Fruit fly (Drosophila melanogaster) whole organism, embryonic: Measurements from ENCODE around the gene CG31344.
A peak's percentile ranks its signal among the peaks of the same experiment; 100 is the strongest.

Experiments
- Atf6 ChIP-seq: fragments of 200-800 bp; sonication (Bioruptor generic); IDR thresholded peaks from 2 replicates; pipeline ENCODE4 v1.3.6; 2022; ENCODE audit warnings: missing biosample characterization, missing genetic modification characterization
- Awh ChIP-seq: fragments of 200-800 bp; sonication (Bioruptor generic); IDR thresholded peaks from 2 replicates; pipeline ENCODE4, ENCODE4 v1.3.6; 2022; ENCODE audit warnings: missing biosample characterization, missing genetic modification characterization
- CG10543 ChIP-seq: fragments of 200-800 bp; sonication (Bioruptor generic); optimal IDR thresholded peaks from 3 replicates; lab custom pipeline; 2017; ENCODE audit warnings: missing biosample characterization, mild to moderate bottlenecking, missing genetic modification characterization, moderate library complexity
- CG11695 ChIP-seq: fragments of 200-800 bp; sonication (Bioruptor generic); IDR thresholded peaks from 3 replicates; pipeline ENCODE4 v1.3.6; 2022; ENCODE audit warnings: missing biosample characterization, missing genetic modification characterization
- CG12219 ChIP-seq: fragments of 200-800 bp; sonication (Bioruptor generic); optimal IDR thresholded peaks from 3 replicates; lab custom pipeline; 2018; ENCODE audit warnings: missing biosample characterization, mild to moderate bottlenecking, missing genetic modification characterization
- CG12236 ChIP-seq: fragments of 200-800 bp; sonication (Bioruptor generic); optimal IDR thresholded peaks from 2 replicates; lab custom pipeline; 2016; ENCODE audit warnings: missing biosample characterization, missing genetic modification characterization
- CG13296 ChIP-seq: fragments of 200-800 bp; sonication (Bioruptor generic); optimal IDR thresholded peaks from 3 replicates; lab custom pipeline; 2018; ENCODE audit warnings: missing biosample characterization, mild to moderate bottlenecking, missing genetic modification characterization
- CG13894 ChIP-seq: fragments of 200-800 bp; sonication (Bioruptor generic); optimal IDR thresholded peaks from 3 replicates; lab custom pipeline; 2018; ENCODE audit warnings: missing biosample characterization, mild to moderate bottlenecking, missing genetic modification characterization, moderate library complexity
- CG18476 ChIP-seq: fragments of 200-800 bp; sonication (Bioruptor generic); optimal IDR thresholded peaks from 2 replicates; lab custom pipeline; 2016; ENCODE audit warnings: missing biosample characterization, mild to moderate bottlenecking, missing genetic modification characterization
- CG18599 ChIP-seq: fragments of 200-800 bp; sonication (Bioruptor generic); optimal IDR thresholded peaks from 3 replicates; lab custom pipeline; 2017; ENCODE audit warnings: missing biosample characterization, missing genetic modification characterization, mild to moderate bottlenecking, moderate library complexity, missing genetic modification reagents
- CG2199 ChIP-seq: fragments of 200-800 bp; sonication (Bioruptor generic); IDR thresholded peaks from 3 replicates; pipeline ENCODE4 v1.3.6; 2022; ENCODE audit warnings: missing biosample characterization, missing genetic modification characterization
- CG2678 ChIP-seq: fragments of 200-800 bp; sonication (Bioruptor generic); optimal IDR thresholded peaks from 3 replicates; lab custom pipeline; 2019; ENCODE audit warnings: missing biosample characterization, mild to moderate bottlenecking, missing genetic modification characterization, moderate library complexity
- CG3065 ChIP-seq: fragments of 200-800 bp; sonication (Bioruptor generic); optimal IDR thresholded peaks from 2 replicates; lab custom pipeline; 2016; ENCODE audit warnings: missing biosample characterization, missing genetic modification characterization
- CG3163 ChIP-seq: fragments of 200-800 bp; sonication (Bioruptor generic); optimal IDR thresholded peaks from 3 replicates; lab custom pipeline; 2016; ENCODE audit warnings: missing biosample characterization, missing genetic modification characterization
- CG4730 ChIP-seq: fragments of 200-800 bp; sonication (Bioruptor generic); IDR thresholded peaks from 2 replicates; pipeline ENCODE4 v1.3.6; 2022; ENCODE audit warnings: missing biosample characterization, missing genetic modification characterization
- CG6765 ChIP-seq: fragments of 200-800 bp; sonication (Bioruptor generic); optimal IDR thresholded peaks from 3 replicates; lab custom pipeline; 2017; ENCODE audit warnings: missing biosample characterization, mild to moderate bottlenecking, missing genetic modification characterization
- CG7987 ChIP-seq: fragments of 200-800 bp; sonication (Bioruptor generic); optimal IDR thresholded peaks from 2 replicates; lab custom pipeline; 2018; ENCODE audit warnings: missing biosample characterization, mild to moderate bottlenecking, missing genetic modification characterization, moderate library complexity
- CTCF ChIP-seq: fragments of 200-800 bp; sonication (Bioruptor generic); optimal IDR thresholded peaks from 2 replicates; lab custom pipeline; 2017; ENCODE audit warnings: missing biosample characterization, mild to moderate bottlenecking, missing genetic modification characterization, moderate library complexity
- Chrac-16 ChIP-seq: fragments of 200-800 bp; sonication (Bioruptor generic); optimal IDR thresholded peaks from 3 replicates; lab custom pipeline; 2016; ENCODE audit warnings: missing biosample characterization, missing genetic modification characterization
- Dbx ChIP-seq: fragments of 200-800 bp; sonication (Bioruptor generic); IDR thresholded peaks from 3 replicates; pipeline ENCODE4 v1.3.6; 2022; ENCODE audit warnings: missing biosample characterization, missing genetic modification characterization
- E2f1 ChIP-seq: fragments of 200-800 bp; sonication (Bioruptor generic); IDR thresholded peaks from 2 replicates; pipeline ENCODE4 v1.3.6; 2022; ENCODE audit warnings: missing biosample characterization, missing genetic modification characterization
- Fer1 ChIP-seq: fragments of 200-800 bp; sonication (Bioruptor generic); optimal IDR thresholded peaks from 2 replicates; lab custom pipeline; 2017; ENCODE audit warnings: missing biosample characterization, mild to moderate bottlenecking, missing genetic modification characterization
- HHEX ChIP-seq: fragments of 200-800 bp; sonication (Bioruptor generic); optimal IDR thresholded peaks from 3 replicates; lab custom pipeline; 2017; ENCODE audit warnings: missing biosample characterization, mild to moderate bottlenecking, missing genetic modification characterization, missing genetic modification reagents
- Med ChIP-seq: fragments of 200-800 bp; sonication (Bioruptor generic); peaks from one replicate; lab custom pipeline; 2016; ENCODE audit warnings: missing biosample characterization, missing genetic modification characterization, mild to moderate bottlenecking, inconsistent platforms, moderate library complexity
- PHDP ChIP-seq: fragments of 200-800 bp; sonication (Bioruptor generic); optimal IDR thresholded peaks from 3 replicates; lab custom pipeline; 2018; ENCODE audit warnings: missing biosample characterization, mild to moderate bottlenecking, missing genetic modification characterization, moderate library complexity
- Pdp1 ChIP-seq, 2 experiments: fragments of 200-800 bp; sonication (Bioruptor generic); optimal IDR thresholded peaks; 3 replicates each; lab custom pipeline; 2016; ENCODE audit warnings: missing biosample characterization in 2 of 2, missing genetic modification characterization in 2 of 2, mild to moderate bottlenecking in 1 of 2, moderate library complexity in 1 of 2
- Rx ChIP-seq: fragments of 200-800 bp; sonication (Bioruptor generic); IDR thresholded peaks from 2 replicates; pipeline ENCODE4 v1.3.6; 2022; ENCODE audit warnings: missing biosample characterization, missing genetic modification characterization
- Sry-δ ChIP-seq: fragments of 200-800 bp; sonication (Bioruptor generic); optimal IDR thresholded peaks from 2 replicates; lab custom pipeline; 2016; ENCODE audit warnings: missing biosample characterization, missing genetic modification characterization
- Trl ChIP-seq, 3 experiments: fragments of >200 bp in 2 of 3; fragments of 200-800 bp in 1 of 3; sonication (Bioruptor generic) in 1 of 3; optimal IDR thresholded peaks; 2 replicates in 1 of 3; 3 replicates in 2 of 3; lab custom pipeline; 2016 to 2017; ENCODE audit warnings: missing biosample characterization in 1 of 3, missing genetic modification characterization in 1 of 3
- ash1 ChIP-seq: fragments of 200-800 bp; sonication (Bioruptor generic); optimal IDR thresholded peaks from 2 replicates; lab custom pipeline; 2018; ENCODE audit warnings: missing biosample characterization, mild to moderate bottlenecking, missing genetic modification characterization
- br ChIP-seq: fragments of >200 bp; optimal IDR thresholded peaks from 2 replicates; lab custom pipeline; 2017
- gem ChIP-seq: fragments of 200-800 bp; sonication (Bioruptor generic); optimal IDR thresholded peaks from 2 replicates; lab custom pipeline; 2019; ENCODE audit warnings: missing biosample characterization, mild to moderate bottlenecking, missing genetic modification characterization, moderate library complexity
- gfzf ChIP-seq: fragments of 200-800 bp; sonication (Bioruptor generic); optimal IDR thresholded peaks from 2 replicates; lab custom pipeline; 2016; ENCODE audit warnings: missing biosample characterization, mild to moderate bottlenecking, missing genetic modification characterization, moderate library complexity
- her ChIP-seq: fragments of 200-800 bp; sonication (Bioruptor generic); optimal IDR thresholded peaks from 2 replicates; lab custom pipeline; 2016; ENCODE audit warnings: missing biosample characterization, missing genetic modification characterization
- jumu ChIP-seq: fragments of 200-800 bp; sonication (Bioruptor generic); optimal IDR thresholded peaks from 3 replicates; lab custom pipeline; 2016; ENCODE audit warnings: missing biosample characterization, missing genetic modification characterization
- lab ChIP-seq: fragments of 200-800 bp; sonication (Bioruptor generic); optimal IDR thresholded peaks from 3 replicates; lab custom pipeline; 2017; ENCODE audit warnings: missing biosample characterization, missing genetic modification characterization, mild to moderate bottlenecking, moderate library complexity, missing genetic modification reagents
- mirr ChIP-seq: fragments of 200-800 bp; sonication (Bioruptor generic); optimal IDR thresholded peaks from 3 replicates; lab custom pipeline; 2018; ENCODE audit warnings: missing biosample characterization, mild to moderate bottlenecking, missing genetic modification characterization
- pita ChIP-seq: fragments of 200-800 bp; sonication (Bioruptor generic); optimal IDR thresholded peaks from 2 replicates; lab custom pipeline; 2017; ENCODE audit warnings: missing biosample characterization, mild to moderate bottlenecking, missing genetic modification characterization
- sc ChIP-seq, 3 experiments: fragments of >200 bp in 2 of 3; fragments of 200-800 bp in 1 of 3; sonication (Bioruptor generic) in 1 of 3; optimal IDR thresholded peaks; 2 replicates in 2 of 3; 3 replicates in 1 of 3; lab custom pipeline; 2017; ENCODE audit warnings: mild to moderate bottlenecking in 1 of 3, missing biosample characterization in 1 of 3, missing genetic modification characterization in 1 of 3, missing genetic modification reagents in 1 of 3
- sima ChIP-seq: fragments of 200-800 bp; sonication (Bioruptor generic); optimal IDR thresholded peaks from 2 replicates; lab custom pipeline; 2016; ENCODE audit warnings: missing biosample characterization, missing genetic modification characterization
- sug ChIP-seq: fragments of 200-800 bp; optimal IDR thresholded peaks from 2 replicates; lab custom pipeline; 2019; ENCODE audit warnings: missing biosample characterization, mild to moderate bottlenecking, missing genetic modification characterization, moderate library complexity
- toy ChIP-seq: fragments of 200-800 bp; sonication (Bioruptor generic); IDR thresholded peaks from 2 replicates; pipeline ENCODE4 v1.3.6; 2022; ENCODE audit warnings: missing biosample characterization, missing genetic modification characterization
- unpg ChIP-seq: fragments of 200-800 bp; sonication (Bioruptor generic); optimal IDR thresholded peaks from 3 replicates; lab custom pipeline; 2018; ENCODE audit warnings: missing biosample characterization, mild to moderate bottlenecking, missing genetic modification characterization, moderate library complexity
- vnd ChIP-seq: fragments of 200-800 bp; sonication (Bioruptor generic); IDR thresholded peaks from 3 replicates; pipeline ENCODE4 v1.3.6; 2022; ENCODE audit warnings: missing biosample characterization, missing genetic modification characterization; ENCODE audit not compliant: partially characterized antibody
- zf30C ChIP-seq: fragments of 200-800 bp; sonication (Bioruptor generic); optimal IDR thresholded peaks from 3 replicates; lab custom pipeline; 2018; ENCODE audit warnings: missing biosample characterization, mild to moderate bottlenecking, missing genetic modification characterization

Gene CG31344

dm6 chr3R:15198052-15198793 is 26.9 kb downstream of the CG31344 start (continued):
- TF ChIP-seq jumu (GFP tag; lab: Kevin White, UChicago) (no peak), Pdp1 (GFP tag; optimal IDR thresholded peaks at IDR 0.05; lab: Kevin White, UChicago) (peak in 1 of 2 experiments; percentile 42), CG2199 (no peak), vnd (GFP tag; lab: Robert Waterston, UW) (no peak), br (lab: Kevin White, UChicago) (no peak), gfzf (no peak), Dbx (GFP tag; lab: Robert Waterston, UW) (no peak)

- TF ChIP-seq sug (tag; lab: Kevin White, UChicago), result peak; percentile 24
- TF ChIP-seq HHEX, result peak; percentile 12
- TF ChIP-seq Pdp1 (GFP tag; optimal IDR thresholded peaks at IDR 0.05; lab: Kevin White, UChicago), result peak in 1 of 2 experiments; percentile 74
- TF ChIP-seq zf30C, result no peak
- no peak for TF ChIP-seq E2f1 (GFP tag; lab: Robert Waterston, UW)
- TF ChIP-seq CG18476, result peak; percentile 24
- peak; percentile 10 for TF ChIP-seq Med (GFP tag; lab: Kevin White, UChicago)
- no peak for TF ChIP-seq CG12236 (GFP tag; lab: Kevin White, UChicago)
- peak; percentile 6 for TF ChIP-seq CG7987 (GFP tag; lab: Kevin White, UChicago)
- TF ChIP-seq CG3065 (GFP tag; lab: Kevin White, UChicago), result no peak
- TF ChIP-seq Fer1 (GFP tag; lab: Kevin White, UChicago), result peak; percentile 18
- TF ChIP-seq lab, result peak; percentile 20
- TF ChIP-seq Sry-δ (GFP tag; lab: Kevin White, UChicago), result no peak
- TF ChIP-seq her, result no peak
- peak; percentile 26 for TF ChIP-seq mirr (GFP tag; lab: Kevin White, UChicago)
- peak; percentile 36; the same call in 1 of the 2 replicates for TF ChIP-seq Awh (GFP tag; lab: Robert Waterston, UW)
- TF ChIP-seq CG13296 (GFP tag; lab: Kevin White, UChicago), result peak; percentile 20
- TF ChIP-seq CG13894 (tag; lab: Kevin White, UChicago), result peak; percentile 25
- peak; percentile 5 for TF ChIP-seq CG18599 (GFP tag; lab: Kevin White, UChicago)
- TF ChIP-seq CG10543 (GFP tag; lab: Kevin White, UChicago), result peak; percentile 39
- TF ChIP-seq CG6765 (GFP tag; lab: Kevin White, UChicago), result peak; percentile 1
- TF ChIP-seq ash1, result no peak
- peak; percentile 2 for TF ChIP-seq CG2678 (tag; lab: Kevin White, UChicago)
- TF ChIP-seq Trl (optimal IDR thresholded peaks at IDR 0.05; lab: Kevin White, UChicago), result no peak
- TF ChIP-seq Trl (GFP tag; optimal IDR thresholded peaks at IDR 0.05; lab: Kevin White, UChicago), result no peak
- TF ChIP-seq, all 482 proteins: peak for 16
Measured at dm6 chr3R:15197373-15197772, 27.8 kb downstream of the CG31344 start.

- TF ChIP-seq Chrac-16 (GFP tag; lab: Kevin White, UChicago) (peak; percentile 67), Rx (GFP tag; lab: Robert Waterston, UW) (peak; percentile 47; the same call in 1 of the 2 replicates), CG11695 (GFP tag; lab: Robert Waterston, UW) (no peak), gem (tag; lab: Kevin White, UChicago) (no peak), PHDP (tag; lab: Kevin White, UChicago) (no peak), sima (GFP tag; lab: Kevin White, UChicago) (no peak), toy (no peak), unpg (no peak), CTCF (GFP tag; lab: Kevin White, UChicago) (peak; percentile 22), sc (optimal IDR thresholded peaks at IDR 0.05; lab: Kevin White, UChicago) (no peak), sc (GFP tag; optimal IDR thresholded peaks at IDR 0.05; lab: Kevin White, UChicago) (peak; percentile 53), Atf6 (GFP tag; lab: Robert Waterston, UW) (peak; percentile 17; the same call in 1 of the 2 replicates), Awh (GFP tag; lab: Robert Waterston, UW) (no peak; the same call in 1 of the 2 replicates), CG3163 (GFP tag; lab: Kevin White, UChicago) (peak; percentile 54), CG12219 (GFP tag; lab: Kevin White, UChicago) (no peak), CG4730 (GFP tag; lab: Robert Waterston, UW) (peak; percentile 45; the same call in 1 of the 2 replicates), pita (GFP tag; lab: Kevin White, UChicago) (no peak)
Measured at dm6 chr3R:15196134-15197034, 28.7 kb downstream of the CG31344 start, which contains the start of the genes Kpc1 and CG42542. Gene Kpc1, minus strand, starts transcription at chr3R:15196210. Gene CG42542, plus strand, starts transcription at chr3R:15196598.
